Fruit fly (Drosophila melanogaster) whole organism, prepupa: Measurements from ENCODE around the gene CG9503.

Source experiments
- Blimp-1 ChIP-seq: fragments of 200-800 bp; sonication (Bioruptor generic); optimal IDR thresholded peaks from 3 replicates; lab custom pipeline; 2017; ENCODE audit warnings: missing biosample characterization, missing genetic modification characterization, mild to moderate bottlenecking, moderate library complexity, missing genetic modification reagents
- CG10631 ChIP-seq: fragments of 200-800 bp; sonication (Bioruptor generic); optimal IDR thresholded peaks from 2 replicates; lab custom pipeline; 2016; ENCODE audit warnings: missing biosample characterization, missing genetic modification characterization
- CG10669 ChIP-seq: fragments of 200-800 bp; sonication (Bioruptor generic); optimal IDR thresholded peaks from 3 replicates; lab custom pipeline; 2018; ENCODE audit warnings: missing biosample characterization, mild to moderate bottlenecking, missing genetic modification characterization, moderate library complexity
- CG11762 ChIP-seq: fragments of 200-800 bp; sonication (Bioruptor generic); optimal IDR thresholded peaks from 3 replicates; lab custom pipeline; 2016; ENCODE audit warnings: missing biosample characterization, missing genetic modification characterization; ENCODE audit not compliant: insufficient read depth
- CG11902 ChIP-seq: fragments of 200-800 bp; sonication (Bioruptor generic); optimal IDR thresholded peaks from 3 replicates; lab custom pipeline; 2016; ENCODE audit warnings: missing biosample characterization, missing genetic modification characterization
- CG15336 ChIP-seq: fragments of 200-800 bp; sonication (Bioruptor generic); IDR thresholded peaks from 2 replicates; pipeline ENCODE4 v1.3.6; 2022; ENCODE audit warnings: missing biosample characterization, missing genetic modification characterization
- CG1621 ChIP-seq: fragments of 200-800 bp; sonication (Bioruptor generic); optimal IDR thresholded peaks from 3 replicates; lab custom pipeline; 2018; ENCODE audit warnings: missing biosample characterization, mild to moderate bottlenecking, missing genetic modification characterization
- CG16779 ChIP-seq: fragments of 200-800 bp; sonication (Bioruptor generic); optimal IDR thresholded peaks from 3 replicates; lab custom pipeline; 2017; ENCODE audit warnings: missing biosample characterization, mild to moderate bottlenecking, missing genetic modification characterization
- CG3032 ChIP-seq: fragments of 200-800 bp; optimal IDR thresholded peaks from 2 replicates; lab custom pipeline; 2019; ENCODE audit warnings: missing biosample characterization, mild to moderate bottlenecking, missing genetic modification characterization, moderate library complexity
- CG32006 ChIP-seq: fragments of 200-800 bp; sonication (Bioruptor generic); optimal IDR thresholded peaks from 3 replicates; lab custom pipeline; 2017; ENCODE audit warnings: missing biosample characterization, mild to moderate bottlenecking, missing genetic modification characterization
- CG34406 ChIP-seq: fragments of 200-800 bp; sonication (Bioruptor generic); optimal IDR thresholded peaks from 3 replicates; lab custom pipeline; 2016; ENCODE audit warnings: missing biosample characterization, missing genetic modification characterization
- CG3919 ChIP-seq: fragments of 200-800 bp; sonication (Bioruptor generic); optimal IDR thresholded peaks from 3 replicates; lab custom pipeline; 2016; ENCODE audit warnings: missing biosample characterization, missing genetic modification characterization
- CG4318 ChIP-seq: fragments of 200-800 bp; sonication (Bioruptor generic); optimal IDR thresholded peaks from 3 replicates; lab custom pipeline; 2017; ENCODE audit warnings: missing biosample characterization, mild to moderate bottlenecking, missing genetic modification characterization
- CG6163 ChIP-seq: fragments of 200-800 bp; sonication (Bioruptor generic); IDR thresholded peaks from 3 replicates; pipeline ENCODE4 v1.3.6; 2022; ENCODE audit warnings: missing biosample characterization, missing genetic modification characterization
- CG6792 ChIP-seq: fragments of 200-800 bp; sonication (Bioruptor generic); optimal IDR thresholded peaks from 3 replicates; lab custom pipeline; 2016; ENCODE audit warnings: missing biosample characterization, missing genetic modification characterization
- CG6808 ChIP-seq: fragments of 200-800 bp; sonication (Bioruptor generic); optimal IDR thresholded peaks from 3 replicates; lab custom pipeline; 2017; ENCODE audit warnings: missing biosample characterization, missing genetic modification characterization, mild to moderate bottlenecking, moderate library complexity, missing genetic modification reagents
- CG8119 ChIP-seq: fragments of 200-800 bp; sonication (Bioruptor generic); IDR thresholded peaks from 3 replicates; pipeline ENCODE4 v1.3.6; 2022; ENCODE audit warnings: missing biosample characterization, missing genetic modification characterization
- CG8632 ChIP-seq: fragments of 200-800 bp; sonication (Bioruptor generic); optimal IDR thresholded peaks from 3 replicates; lab custom pipeline; 2016; ENCODE audit warnings: missing biosample characterization, missing genetic modification characterization
- CG9139 ChIP-seq: fragments of 200-800 bp; sonication (Bioruptor generic); optimal IDR thresholded peaks from 3 replicates; lab custom pipeline; 2017; ENCODE audit warnings: missing biosample characterization, mild to moderate bottlenecking, missing genetic modification characterization
- Eip75B ChIP-seq: fragments of 200-800 bp; sonication (Bioruptor generic); optimal IDR thresholded peaks from 3 replicates; lab custom pipeline; 2016; ENCODE audit warnings: missing biosample characterization, missing genetic modification characterization
- Eip78C ChIP-seq: fragments of 200-800 bp; sonication (Bioruptor generic); peaks from one replicate; lab custom pipeline; 2016; ENCODE audit warnings: missing biosample characterization, missing genetic modification characterization
- Eip93F ChIP-seq: fragments of 200-800 bp; sonication (Bioruptor generic); optimal IDR thresholded peaks from 2 replicates; lab custom pipeline; 2016; ENCODE audit warnings: missing biosample characterization, mild to moderate bottlenecking, missing genetic modification characterization
- Ets21C ChIP-seq: fragments of 200-800 bp; sonication (Bioruptor generic); optimal IDR thresholded peaks from 3 replicates; lab custom pipeline; 2016; ENCODE audit warnings: missing biosample characterization, missing genetic modification characterization
- Ets96B ChIP-seq: fragments of 200-800 bp; optimal IDR thresholded peaks from 2 replicates; lab custom pipeline; 2019; ENCODE audit warnings: missing biosample characterization, mild to moderate bottlenecking, missing genetic modification characterization, moderate library complexity
- Hr38 ChIP-seq: sonication (Bioruptor generic); optimal IDR thresholded peaks from 2 replicates; lab custom pipeline; 2016; ENCODE audit warnings: missing biosample characterization, missing genetic modification characterization
- Hr39 ChIP-seq: fragments of 200-800 bp; sonication (Bioruptor generic); optimal IDR thresholded peaks from 2 replicates; lab custom pipeline; 2016; ENCODE audit warnings: missing biosample characterization, missing genetic modification characterization
- Lpt ChIP-seq: fragments of 200-800 bp; sonication (Bioruptor generic); optimal IDR thresholded peaks from 3 replicates; lab custom pipeline; 2016; ENCODE audit warnings: missing biosample characterization, missing genetic modification characterization
- Met ChIP-seq: fragments of 200-800 bp; sonication (Bioruptor generic); optimal IDR thresholded peaks from 3 replicates; lab custom pipeline; 2016; ENCODE audit warnings: missing biosample characterization, missing genetic modification characterization
- OdsH ChIP-seq: fragments of 200-800 bp; sonication (Bioruptor generic); optimal IDR thresholded peaks from 3 replicates; lab custom pipeline; 2016; ENCODE audit warnings: missing biosample characterization, missing genetic modification characterization
- Smox ChIP-seq: fragments of 200-800 bp; sonication (Bioruptor generic); optimal IDR thresholded peaks from 3 replicates; lab custom pipeline; 2016; ENCODE audit warnings: missing biosample characterization, missing genetic modification characterization
- Sox102F ChIP-seq: fragments of 200-800 bp; sonication (Bioruptor generic); optimal IDR thresholded peaks from 2 replicates; lab custom pipeline; 2016; ENCODE audit warnings: missing biosample characterization, mild to moderate bottlenecking, missing genetic modification characterization
- Sox14 ChIP-seq: fragments of 200-800 bp; sonication (Bioruptor generic); optimal IDR thresholded peaks from 3 replicates; lab custom pipeline; 2016; ENCODE audit warnings: missing biosample characterization, missing genetic modification characterization
- Sox15 ChIP-seq: fragments of 200-800 bp; sonication (Bioruptor generic); optimal IDR thresholded peaks from 3 replicates; lab custom pipeline; 2016; ENCODE audit warnings: missing biosample characterization, missing genetic modification characterization
- achi ChIP-seq: fragments of 200-800 bp; sonication (Bioruptor generic); optimal IDR thresholded peaks from 3 replicates; lab custom pipeline; 2016; ENCODE audit warnings: missing biosample characterization, missing genetic modification characterization
- acj6 ChIP-seq: fragments of 200-800 bp; sonication (Bioruptor generic); optimal IDR thresholded peaks from 3 replicates; lab custom pipeline; 2016; ENCODE audit warnings: missing biosample characterization, missing genetic modification characterization
- cyc ChIP-seq: fragments of 200-800 bp; sonication (Bioruptor generic); optimal IDR thresholded peaks from 3 replicates; lab custom pipeline; 2016; ENCODE audit warnings: missing biosample characterization, missing genetic modification characterization
- dac ChIP-seq: fragments of 200-800 bp; sonication (Bioruptor generic); optimal IDR thresholded peaks from 2 replicates; lab custom pipeline; 2017; ENCODE audit warnings: missing biosample characterization, mild to moderate bottlenecking, missing genetic modification characterization
- dsx ChIP-seq: fragments of 200-800 bp; optimal IDR thresholded peaks from 3 replicates; lab custom pipeline; 2019; ENCODE audit warnings: missing biosample characterization, mild to moderate bottlenecking, missing genetic modification characterization, moderate library complexity; ENCODE audit not compliant: poor library complexity, severe bottlenecking
- eg ChIP-seq: fragments of 200-800 bp; sonication (Bioruptor generic); IDR thresholded peaks from 3 replicates; pipeline ENCODE4 v1.3.6; 2022; ENCODE audit warnings: missing biosample characterization, missing genetic modification characterization
- esn ChIP-seq: fragments of 200-800 bp; sonication (Bioruptor generic); optimal IDR thresholded peaks from 2 replicates; lab custom pipeline; 2016; ENCODE audit warnings: missing biosample characterization, mild to moderate bottlenecking, missing genetic modification characterization, moderate library complexity
- fd59A ChIP-seq: fragments of 200-800 bp; sonication (Bioruptor generic); optimal IDR thresholded peaks from 2 replicates; lab custom pipeline; 2017; ENCODE audit warnings: missing biosample characterization, mild to moderate bottlenecking, missing genetic modification characterization, missing genetic modification reagents
- fd85E ChIP-seq: fragments of 200-800 bp; sonication (Bioruptor generic); optimal IDR thresholded peaks from 3 replicates; lab custom pipeline; 2016; ENCODE audit warnings: missing biosample characterization, missing genetic modification characterization
- fkh ChIP-seq: fragments of 200-800 bp; sonication (Bioruptor generic); optimal IDR thresholded peaks from 3 replicates; lab custom pipeline; 2017; ENCODE audit warnings: missing biosample characterization, mild to moderate bottlenecking, missing genetic modification characterization, moderate library complexity
- lz ChIP-seq: fragments of 200-800 bp; sonication (Bioruptor generic); optimal IDR thresholded peaks from 3 replicates; lab custom pipeline; 2016; ENCODE audit warnings: missing biosample characterization, missing genetic modification characterization
- salr ChIP-seq, 2 experiments: fragments of 200-800 bp; sonication (Bioruptor generic); optimal IDR thresholded peaks; 3 replicates each; lab custom pipeline; 2016 to 2018; ENCODE audit warnings: missing biosample characterization in 2 of 2, missing genetic modification characterization in 2 of 2, mild to moderate bottlenecking in 1 of 2
- spab ChIP-seq: fragments of 200-800 bp; sonication (Bioruptor generic); optimal IDR thresholded peaks from 2 replicates; lab custom pipeline; 2017; ENCODE audit warnings: missing biosample characterization, mild to moderate bottlenecking, missing genetic modification characterization, missing genetic modification reagents
- ss ChIP-seq, 2 experiments: fragments of 200-800 bp; sonication (Bioruptor generic); optimal IDR thresholded peaks; 2 replicates in 1 of 2; 3 replicates in 1 of 2; lab custom pipeline; 2017 to 2018; ENCODE audit warnings: mild to moderate bottlenecking in 2 of 2, missing biosample characterization in 2 of 2, missing genetic modification characterization in 2 of 2, moderate library complexity in 1 of 2
- svp ChIP-seq: fragments of 200-800 bp; sonication (Bioruptor generic); peaks from one replicate; lab custom pipeline; 2016; ENCODE audit warnings: missing biosample characterization, missing genetic modification characterization
- topi ChIP-seq: fragments of 200-800 bp; sonication (Bioruptor generic); optimal IDR thresholded peaks from 3 replicates; lab custom pipeline; 2016; ENCODE audit warnings: missing biosample characterization, missing genetic modification characterization
- vri ChIP-seq: fragments of 200-800 bp; sonication (Bioruptor generic); optimal IDR thresholded peaks from 3 replicates; lab custom pipeline; 2016; ENCODE audit warnings: missing biosample characterization, mild to moderate bottlenecking, missing genetic modification characterization

The CG9503 gene

DNA sequence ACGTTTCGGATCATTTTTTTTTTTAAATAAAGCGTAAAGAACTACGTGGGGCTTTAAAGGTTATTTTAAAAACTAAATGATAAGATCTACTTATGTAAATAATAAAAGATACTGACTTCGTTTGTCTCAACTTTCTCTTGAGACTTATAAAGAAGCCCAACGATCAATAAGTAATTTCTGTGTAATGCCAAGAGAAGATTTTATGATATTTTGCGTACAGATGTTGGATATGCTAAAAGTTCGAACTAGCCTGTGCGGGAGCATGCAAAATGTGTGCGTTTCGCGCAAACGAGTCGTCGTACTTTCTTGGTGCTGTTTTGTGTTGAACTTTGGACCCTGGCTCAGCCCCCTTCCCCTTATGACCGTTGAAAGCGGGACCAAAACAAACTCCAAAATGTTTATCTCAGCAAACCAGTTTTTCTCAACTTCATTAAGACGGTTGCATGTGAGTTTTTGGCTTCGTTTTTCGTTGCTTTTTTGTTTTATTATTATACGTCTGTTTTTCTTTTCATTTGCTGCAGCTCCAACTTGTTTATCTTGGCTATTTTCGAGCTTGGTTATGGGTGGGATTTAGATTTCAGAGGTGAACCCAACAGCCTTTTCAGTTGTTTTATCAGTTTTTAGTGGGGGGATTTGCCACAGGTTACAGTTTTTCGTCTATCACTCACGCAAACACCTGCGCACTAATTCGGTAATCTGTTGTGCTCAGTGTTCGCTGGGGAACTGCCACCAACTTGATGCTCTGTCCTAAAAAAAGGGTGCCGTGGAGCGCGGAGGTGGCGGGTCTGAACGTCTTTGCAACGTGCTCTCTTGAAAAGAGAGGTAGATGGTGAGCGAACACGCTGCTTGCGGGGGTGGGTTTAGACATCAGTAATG lies 29.8 kb upstream of the CG9503 start, which contains the start of gene pdgy:
pdgy (minus strand) TSS at position 688 of the 876 bp plus-strand sequence.
- TF ChIP-seq CG9139 (GFP tag; lab: Kevin White, UChicago) (peak; percentile 98), Lpt (peak; percentile 75), Hr39 (GFP tag; lab: Kevin White, UChicago) (no peak), CG11762 (GFP tag; lab: Kevin White, UChicago) (peak; percentile 44), CG10631 (GFP tag; lab: Kevin White, UChicago) (no peak), dac (peak; percentile 1), Eip93F (GFP tag; lab: Kevin White, UChicago) (peak; percentile 95), Met (peak; percentile 51), CG3032 (tag; lab: Kevin White, UChicago) (peak; percentile 31), salr (GFP tag; optimal IDR thresholded peaks at IDR 0.05; lab: Kevin White, UChicago) (peak; percentile 50 to 67), OdsH (GFP tag; lab: Kevin White, UChicago) (no peak), CG8632 (GFP tag; lab: Kevin White, UChicago) (no peak), Ets96B (peak; percentile 55), CG8119 (GFP tag; lab: Robert Waterston, UW) (peak; percentile 81), Eip75B (GFP tag; lab: Kevin White, UChicago) (no peak), CG3919 (peak; percentile 68), cyc (GFP tag; lab: Kevin White, UChicago) (no peak), CG11902 (no peak), CG10669 (GFP tag; lab: Kevin White, UChicago) (peak; percentile 76), eg (peak; percentile 88), ss (GFP tag; optimal IDR thresholded peaks at IDR 0.05; lab: Kevin White, UChicago) (peak; percentile 98 to 99), fd59A (GFP tag; lab: Kevin White, UChicago) (peak; percentile 40), lz (GFP tag; lab: Kevin White, UChicago) (no peak), CG34406 (GFP tag; lab: Kevin White, UChicago) (no peak), svp (GFP tag; lab: Kevin White, UChicago) (peak; percentile 60), CG1621 (peak; percentile 88), Hr38 (GFP tag; lab: Kevin White, UChicago) (peak; percentile 31), CG6792 (GFP tag; lab: Kevin White, UChicago) (no peak), Sox14 (no peak), CG4318 (GFP tag; lab: Kevin White, UChicago) (peak; percentile 49), CG16779 (peak; percentile 88), Eip78C (GFP tag; lab: Kevin White, UChicago) (peak; percentile 59), spab (GFP tag; lab: Kevin White, UChicago) (peak; percentile 86), CG15336 (GFP tag; lab: Robert Waterston, UW) (peak; percentile 76; the same call in 1 of the 2 replicates), topi (GFP tag; lab: Kevin White, UChicago) (peak; percentile 41), fd85E (GFP tag; lab: Kevin White, UChicago) (peak; percentile 47), Sox102F (GFP tag; lab: Kevin White, UChicago) (peak; percentile 61), achi (GFP tag; lab: Kevin White, UChicago) (peak; percentile 30), CG6163 (GFP tag; lab: Robert Waterston, UW) (peak; percentile 79), Ets21C (GFP tag; lab: Kevin White, UChicago) (no peak), Sox15 (no peak), dsx (GFP tag; lab: Kevin White, UChicago) (peak; percentile 69), vri (GFP tag; lab: Kevin White, UChicago) (peak; percentile 7), CG32006 (GFP tag; lab: Kevin White, UChicago) (peak; percentile 69), fkh (peak; percentile 33), esn (GFP tag; lab: Kevin White, UChicago) (no peak), Blimp-1 (GFP tag; lab: Kevin White, UChicago) (peak; percentile 58), Smox (no peak), CG6808 (peak; percentile 96), acj6 (GFP tag; lab: Kevin White, UChicago) (no peak)
